Worm (Caenorhabditis elegans) whole organism, young adult: ENCODE measurements around the gene cua-1.

Experiments
- B0035.1 ChIP-seq: sonication (generic microtip); optimal IDR thresholded peaks from 2 replicates; lab custom pipeline; 2016; ENCODE audit warnings: missing genetic modification characterization, mild to moderate bottlenecking, missing compliant biosample characterization, missing genotype, missing genetic modification reagents
- B0261.1 ChIP-seq: sonication (generic microtip); optimal IDR thresholded peaks from 2 replicates; lab custom pipeline; 2016; ENCODE audit warnings: mild to moderate bottlenecking, missing genetic modification characterization, moderate library complexity, missing compliant biosample characterization
- C06A6.2 ChIP-seq: fragments of 200-800 bp; sonication (Bioruptor generic); conservative IDR thresholded peaks from 2 replicates; pipeline ENCODE4 v1.3.6; 2022; ENCODE audit warnings: missing genetic modification characterization, missing compliant biosample characterization
- F23B12.7 ChIP-seq: sonication (generic microtip); optimal IDR thresholded peaks from 2 replicates; lab custom pipeline; 2017; ENCODE audit warnings: missing genetic modification characterization, mild to moderate bottlenecking, missing compliant biosample characterization, antibody characterized with exemption, moderate library complexity; ENCODE audit not compliant: insufficient read depth
- F33H1.4 ChIP-seq: fragments of 200-800 bp; sonication (Bioruptor generic); IDR thresholded peaks from 2 replicates; pipeline ENCODE4 v1.3.6; 2022; ENCODE audit warnings: missing genetic modification reagents, missing genetic modification characterization, missing compliant biosample characterization
- F55B11.4 ChIP-seq: sonication (generic microtip); optimal IDR thresholded peaks from 2 replicates; lab custom pipeline; 2016; ENCODE audit warnings: missing compliant biosample characterization, missing genetic modification characterization, borderline replicate concordance; ENCODE audit not compliant: insufficient read depth
- K11D2.4 ChIP-seq: fragments of 200-800 bp; sonication (Bioruptor generic); IDR thresholded peaks from 2 replicates; pipeline ENCODE4 v1.3.6; 2022; ENCODE audit warnings: missing genetic modification reagents, missing genetic modification characterization, missing compliant biosample characterization
- K12H6.12 ChIP-seq: fragments of 200-800 bp; sonication (Bioruptor generic); optimal IDR thresholded peaks from 2 replicates; lab custom pipeline; 2018; ENCODE audit warnings: mild to moderate bottlenecking, missing genetic modification characterization, missing compliant biosample characterization
- T26A5.8 ChIP-seq: sonication (generic microtip); optimal IDR thresholded peaks from 2 replicates; lab custom pipeline; 2016; ENCODE audit warnings: missing genetic modification characterization, missing compliant biosample characterization
- Y56A3A.18 ChIP-seq: fragments of 200-800 bp; sonication (Bioruptor generic); IDR thresholded peaks from 2 replicates; pipeline ENCODE4 v1.3.6; 2022; ENCODE audit warnings: missing genetic modification reagents, missing genetic modification characterization, missing compliant biosample characterization
- Y67H2A.10 ChIP-seq: fragments of 200-800 bp; sonication (Bioruptor generic); conservative IDR thresholded peaks from 2 replicates; pipeline ENCODE4 v1.3.6; 2022; ENCODE audit warnings: missing genetic modification reagents, missing genetic modification characterization, missing compliant biosample characterization
- Y95B8A.8 ChIP-seq: fragments of 200-800 bp; sonication (Bioruptor generic); IDR thresholded peaks from 2 replicates; pipeline ENCODE4 v1.3.6; 2022; ENCODE audit warnings: missing genetic modification reagents, missing genetic modification characterization, missing compliant biosample characterization
- akir-1 ChIP-seq: fragments of 200-800 bp; sonication (Bioruptor generic); optimal IDR thresholded peaks from 2 replicates; lab custom pipeline; 2018; ENCODE audit warnings: mild to moderate bottlenecking, missing genetic modification characterization, moderate library complexity, missing compliant biosample characterization
- aptf-3 ChIP-seq: fragments of 200-800 bp; sonication (Bioruptor generic); IDR thresholded peaks from 2 replicates; pipeline ENCODE4 v1.3.6; 2022; ENCODE audit warnings: missing genetic modification characterization, missing compliant biosample characterization
- atf-7 ChIP-seq: sonication (generic microtip); optimal IDR thresholded peaks from 2 replicates; lab custom pipeline; 2017; ENCODE audit warnings: mild to moderate bottlenecking, missing genetic modification characterization, missing compliant biosample characterization
- attf-6 ChIP-seq: fragments of 200-800 bp; sonication (Bioruptor generic); IDR thresholded peaks from 2 replicates; pipeline ENCODE4 v1.3.6; 2022; ENCODE audit warnings: missing genetic modification reagents, missing genetic modification characterization, missing compliant biosample characterization
- bed-1 ChIP-seq: fragments of 200-800 bp; sonication (Bioruptor generic); IDR thresholded peaks from 2 replicates; pipeline ENCODE4 v1.3.6; 2022; ENCODE audit warnings: missing genetic modification reagents, missing genetic modification characterization, missing compliant biosample characterization
- bed-2 ChIP-seq: fragments of 200-800 bp; sonication (Bioruptor generic); IDR thresholded peaks from 2 replicates; pipeline ENCODE4 v1.3.6; 2022; ENCODE audit warnings: missing genetic modification reagents, missing genetic modification characterization, missing compliant biosample characterization
- cebp-2 ChIP-seq: fragments of 200-800 bp; sonication (Bioruptor generic); IDR thresholded peaks from 2 replicates; pipeline ENCODE4 v1.3.6; 2022; ENCODE audit warnings: missing genetic modification characterization, missing compliant biosample characterization
- ceh-58 ChIP-seq: fragments of 200-800 bp; sonication (Bioruptor generic); IDR thresholded peaks from 2 replicates; pipeline ENCODE4 v1.3.6; 2022; ENCODE audit warnings: missing genetic modification characterization, missing compliant biosample characterization
- dox-1 ChIP-seq: fragments of 200-800 bp; sonication (Bioruptor generic); IDR thresholded peaks from 2 replicates; pipeline ENCODE4 v1.3.6; 2022; ENCODE audit warnings: missing genetic modification reagents, missing genetic modification characterization, missing compliant biosample characterization
- efl-1 ChIP-seq: fragments of 150-350 bp; optimal IDR thresholded peaks from 2 replicates; lab custom pipeline; 2014; ENCODE audit warnings: missing biosample characterization, missing genetic modification reagents, missing genetic modification characterization
- egl-18 ChIP-seq: fragments of 200-800 bp; sonication (Bioruptor generic); IDR thresholded peaks from 2 replicates; pipeline ENCODE4 v1.3.6; 2022; ENCODE audit warnings: missing genetic modification reagents, missing genetic modification characterization, missing compliant biosample characterization
- egl-44 ChIP-seq: fragments of 200-800 bp; sonication (Bioruptor generic); IDR thresholded peaks from 2 replicates; pipeline ENCODE4 v1.3.6; 2022; ENCODE audit warnings: missing genetic modification reagents, missing genetic modification characterization, missing compliant biosample characterization
- egrh-3 ChIP-seq: fragments of 200-800 bp; sonication (Bioruptor generic); IDR thresholded peaks from 2 replicates; pipeline ENCODE4 v1.3.6; 2022; ENCODE audit warnings: missing genetic modification reagents, missing genetic modification characterization, missing compliant biosample characterization
- ets-4 ChIP-seq: fragments of 200-800 bp; sonication (Bioruptor generic); optimal IDR thresholded peaks from 2 replicates; lab custom pipeline; 2018; ENCODE audit warnings: mild to moderate bottlenecking, missing genetic modification characterization, missing compliant biosample characterization
- him-1 ChIP-seq: sonication (generic microtip); optimal IDR thresholded peaks from 2 replicates; lab custom pipeline; 2016; ENCODE audit warnings: missing genotype, missing genetic modification reagents, missing genetic modification characterization, missing compliant biosample characterization
- hlh-12 ChIP-seq: sonication (generic microtip); optimal IDR thresholded peaks from 2 replicates; lab custom pipeline; 2016; ENCODE audit warnings: missing genetic modification characterization, missing compliant biosample characterization
- hlh-26 ChIP-seq: fragments of 200-800 bp; sonication (Bioruptor generic); conservative IDR thresholded peaks from 2 replicates; pipeline ENCODE4 v1.3.6; 2022; ENCODE audit warnings: missing genetic modification reagents, missing genetic modification characterization, missing compliant biosample characterization
- hmg-1.2 ChIP-seq: fragments of 200-800 bp; sonication (Bioruptor generic); IDR thresholded peaks from 2 replicates; pipeline ENCODE4 v1.3.6; 2022; ENCODE audit warnings: missing genetic modification reagents, missing genetic modification characterization, missing compliant biosample characterization
- hrde-1 ChIP-seq: sonication (generic microtip); optimal IDR thresholded peaks from 2 replicates; lab custom pipeline; 2016; ENCODE audit warnings: missing genetic modification characterization, mild to moderate bottlenecking, missing compliant biosample characterization, moderate library complexity, missing genotype, missing genetic modification reagents, borderline replicate concordance
- lir-1 ChIP-seq: fragments of 200-800 bp; sonication (Bioruptor generic); conservative IDR thresholded peaks from 2 replicates; pipeline ENCODE4 v1.3.6; 2022; ENCODE audit warnings: missing genetic modification reagents, missing genetic modification characterization, missing compliant biosample characterization
- madf-3 ChIP-seq: fragments of 200-800 bp; sonication (Bioruptor generic); IDR thresholded peaks from 2 replicates; pipeline ENCODE4 v1.3.6; 2022; ENCODE audit warnings: missing genetic modification reagents, missing genetic modification characterization, missing compliant biosample characterization
- mes-4 ChIP-seq: sonication (generic microtip); optimal IDR thresholded peaks from 2 replicates; lab custom pipeline; 2016; ENCODE audit warnings: missing genotype, missing genetic modification characterization, missing compliant biosample characterization
- nhr-179 ChIP-seq: sonication (generic microtip); optimal IDR thresholded peaks from 2 replicates; lab custom pipeline; 2016; ENCODE audit warnings: mild to moderate bottlenecking, missing genetic modification characterization, missing compliant biosample characterization
- nhr-90 ChIP-seq: sonication (generic microtip); optimal IDR thresholded peaks from 2 replicates; lab custom pipeline; 2016; ENCODE audit warnings: missing genotype, mild to moderate bottlenecking, missing genetic modification characterization, missing compliant biosample characterization
- rpc-1 ChIP-seq, 2 experiments: fragments of 150-350 bp in 1 of 2; sonication (generic microtip) in 1 of 2; optimal IDR thresholded peaks; 2 replicates each; lab custom pipeline; 2014 to 2018; ENCODE audit warnings: missing biosample characterization in 1 of 2, missing genetic modification characterization in 1 of 2, missing genetic modification reagents in 1 of 2, missing genotype in 1 of 2
- snpc-3.4 ChIP-seq: sonication (generic microtip); optimal IDR thresholded peaks from 2 replicates; lab custom pipeline; 2017; ENCODE audit warnings: missing genetic modification characterization, mild to moderate bottlenecking, missing compliant biosample characterization, antibody characterized with exemption, moderate library complexity, missing genotype, missing genetic modification reagents
- somi-1 ChIP-seq: fragments of 200-800 bp; sonication (Bioruptor generic); optimal IDR thresholded peaks from 2 replicates; lab custom pipeline; 2018; ENCODE audit warnings: mild to moderate bottlenecking, missing genetic modification characterization, missing compliant biosample characterization
- sptf-2 ChIP-seq: fragments of 200-800 bp; sonication (Bioruptor generic); optimal IDR thresholded peaks from 2 replicates; lab custom pipeline; 2018; ENCODE audit warnings: mild to moderate bottlenecking, missing genetic modification characterization, missing compliant biosample characterization
- tbx-9 ChIP-seq: sonication (generic microtip); optimal IDR thresholded peaks from 2 replicates; lab custom pipeline; 2016; ENCODE audit warnings: borderline replicate concordance, missing genetic modification characterization, inconsistent platforms, missing compliant biosample characterization
- tlf-1 ChIP-seq: fragments of 200-800 bp; sonication (Bioruptor generic); optimal IDR thresholded peaks from 2 replicates; lab custom pipeline; 2018; ENCODE audit warnings: mild to moderate bottlenecking, missing genetic modification characterization, missing compliant biosample characterization
- unc-62 ChIP-seq: fragments of 150-350 bp; optimal IDR thresholded peaks from 2 replicates; lab custom pipeline; 2014; ENCODE audit warnings: missing biosample characterization, missing genetic modification reagents, missing genetic modification characterization
- xnd-1 ChIP-seq: sonication (generic microtip); optimal IDR thresholded peaks from 2 replicates; lab custom pipeline; 2016; ENCODE audit warnings: missing genotype, missing genetic modification reagents, missing genetic modification characterization, missing compliant biosample characterization
- zfh-2 ChIP-seq: fragments of 200-800 bp; sonication (Bioruptor generic); conservative IDR thresholded peaks from 2 replicates; pipeline ENCODE4 v1.3.6; 2022; ENCODE audit warnings: missing genetic modification reagents, missing genetic modification characterization, missing compliant biosample characterization
- zim-3 ChIP-seq: sonication (generic microtip); optimal IDR thresholded peaks from 2 replicates; lab custom pipeline; 2017; ENCODE audit warnings: mild to moderate bottlenecking, missing genetic modification characterization, moderate library complexity, missing compliant biosample characterization
- ztf-18 ChIP-seq: sonication (generic microtip); optimal IDR thresholded peaks from 2 replicates; lab custom pipeline; 2016; ENCODE audit warnings: missing genotype, mild to moderate bottlenecking, missing genetic modification characterization, missing compliant biosample characterization
- ztf-28 ChIP-seq: fragments of 200-800 bp; sonication (Bioruptor generic); IDR thresholded peaks from 2 replicates; pipeline ENCODE4 v1.3.6; 2022; ENCODE audit warnings: missing genetic modification reagents, missing genetic modification characterization, missing compliant biosample characterization

cua-1 gene

DNA sequence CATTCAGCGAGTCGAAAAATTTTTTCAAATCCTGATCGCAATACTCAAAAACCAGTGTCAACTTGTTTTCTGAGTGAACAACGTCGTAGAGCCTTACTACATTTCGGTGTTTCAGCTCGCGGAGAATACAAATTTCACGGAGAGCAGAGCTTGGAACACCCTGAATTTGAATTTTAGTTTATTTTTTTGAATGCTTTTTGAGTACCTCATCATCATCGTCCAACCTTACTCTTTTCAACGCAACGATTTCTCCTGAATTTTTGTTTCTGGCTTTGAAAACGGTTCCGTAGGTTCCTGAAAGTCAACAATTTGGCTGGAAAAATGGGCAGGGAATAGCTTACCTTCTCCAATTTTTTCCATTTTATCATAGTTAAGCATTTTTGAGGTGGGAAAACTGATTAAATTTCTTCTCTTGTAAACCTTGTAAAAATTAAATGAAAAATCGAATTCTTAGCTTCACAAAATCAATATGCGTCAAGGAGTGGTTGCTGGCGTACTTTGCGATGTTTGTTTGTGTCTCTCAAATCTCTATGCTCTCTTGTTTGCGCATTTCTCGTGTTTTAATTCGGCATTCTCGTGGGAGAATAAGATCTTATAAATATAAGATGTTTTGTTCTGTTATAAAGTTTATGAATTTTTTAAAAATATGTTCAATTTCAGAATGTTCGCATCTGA, 10.9 kb upstream of the cua-1 start, which contains the start of gene cdk-5 (continued):
- TF ChIP-seq attf-6, result no peak
- no peak for TF ChIP-seq rpc-1 (optimal IDR thresholded peaks at IDR 0.05; lab: Kevin White, UChicago)
- no peak for TF ChIP-seq rpc-1 (tag; optimal IDR thresholded peaks at IDR 0.05; lab: Kevin White, UChicago)
- TF ChIP-seq hlh-26 (GFP tag; lab: Robert Waterston, UW), result no peak
- peak; percentile 68 for TF ChIP-seq tlf-1
- TF ChIP-seq hmg-1.2 (GFP tag; lab: Robert Waterston, UW), result peak; percentile 99
- no peak for TF ChIP-seq him-1
- TF ChIP-seq madf-3 (GFP tag; lab: Robert Waterston, UW), result no peak
- no peak for TF ChIP-seq egrh-3
- no peak for TF ChIP-seq C06A6.2 (GFP tag; lab: Robert Waterston, UW)
- no peak for TF ChIP-seq mes-4
- TF ChIP-seq dox-1 (GFP tag; lab: Robert Waterston, UW), result 0 out of 2 replicates have a peak, but pooled peaks have one; percentile 31
- TF ChIP-seq F23B12.7 (tag; lab: Kevin White, UChicago), result no peak
- TF ChIP-seq Y56A3A.18, result peak; percentile 52; the same call in 1 of the 2 replicates
- no peak for TF ChIP-seq hlh-12 (tag; lab: Kevin White, UChicago)
- no peak for TF ChIP-seq F55B11.4 (tag; lab: Kevin White, UChicago)
- peak; percentile 16 for TF ChIP-seq atf-7 (tag; lab: Kevin White, UChicago)
- TF ChIP-seq sptf-2, result no peak
- no peak for TF ChIP-seq hrde-1 (tag; lab: Kevin White, UChicago)
- TF ChIP-seq zfh-2 (GFP tag; lab: Robert Waterston, UW), result no peak
- no peak for TF ChIP-seq bed-2 (GFP tag; lab: Robert Waterston, UW)
- no peak for TF ChIP-seq akir-1 (GFP tag; lab: Kevin White, UChicago)
- no peak for TF ChIP-seq tbx-9
- TF ChIP-seq F33H1.4 (GFP tag; lab: Robert Waterston, UW), result peak; percentile 75
- no peak for TF ChIP-seq ceh-58 (GFP tag; lab: Robert Waterston, UW)
- no peak for TF ChIP-seq Y95B8A.8 (GFP tag; lab: Robert Waterston, UW)
- no peak for TF ChIP-seq aptf-3 (GFP tag; lab: Robert Waterston, UW)
- no peak for TF ChIP-seq B0261.1 (tag; lab: Kevin White, UChicago)
- no peak for TF ChIP-seq bed-1 (GFP tag; lab: Robert Waterston, UW)
- no peak for TF ChIP-seq nhr-90 (tag; lab: Kevin White, UChicago)
- TF ChIP-seq ztf-28, result no peak
- no peak for TF ChIP-seq nhr-179
- TF ChIP-seq unc-62 (GFP tag; lab: Kevin White, UChicago), result no peak
- TF ChIP-seq egl-18 (GFP tag; lab: Robert Waterston, UW), result no peak
- TF ChIP-seq xnd-1 (tag; lab: Kevin White, UChicago), result peak; percentile 33
- TF ChIP-seq B0035.1 (tag; lab: Kevin White, UChicago), result no peak
- no peak for TF ChIP-seq egl-44 (GFP tag; lab: Robert Waterston, UW)
- TF ChIP-seq T26A5.8, result no peak
- TF ChIP-seq K11D2.4 (GFP tag; lab: Robert Waterston, UW), result peak; percentile 69
- TF ChIP-seq Y67H2A.10 (GFP tag; lab: Robert Waterston, UW), result no peak
- no peak for TF ChIP-seq cebp-2 (GFP tag; lab: Robert Waterston, UW)
- no peak for TF ChIP-seq zim-3
- peak; percentile 19 for TF ChIP-seq K12H6.12 (tag; lab: Kevin White, UChicago)
- peak; percentile 96 for TF ChIP-seq ztf-18 (tag; lab: Kevin White, UChicago)
- TF ChIP-seq ets-4 (GFP tag; lab: Kevin White, UChicago), result no peak
- TF ChIP-seq lir-1 (GFP tag; lab: Robert Waterston, UW), result no peak
- TF ChIP-seq efl-1 (GFP tag; lab: Kevin White, UChicago), result peak; percentile 4
- no peak for TF ChIP-seq somi-1 (GFP tag; lab: Kevin White, UChicago)
- TF ChIP-seq snpc-3.4 (tag; lab: Kevin White, UChicago), result peak; percentile 72
